Fruit fly (Drosophila melanogaster) whole organism, embryonic: Measurements from ENCODE around the gene CG17777.

Source experiments
- ATbp ChIP-seq: fragments of 200-800 bp; sonication (Bioruptor generic); optimal IDR thresholded peaks from 2 replicates; lab custom pipeline; 2017; ENCODE audit warnings: missing biosample characterization, mild to moderate bottlenecking, missing genetic modification characterization, missing genetic modification reagents
- B-H2 ChIP-seq: fragments of 200-800 bp; sonication (Bioruptor generic); optimal IDR thresholded peaks from 2 replicates; lab custom pipeline; 2018; ENCODE audit warnings: missing biosample characterization, mild to moderate bottlenecking, missing genetic modification characterization
- Blimp-1 ChIP-seq: fragments of 200-800 bp; sonication (Bioruptor generic); optimal IDR thresholded peaks from 3 replicates; lab custom pipeline; 2018; ENCODE audit warnings: missing biosample characterization, missing genetic modification characterization, mild to moderate bottlenecking, moderate library complexity, missing genetic modification reagents
- CG11093 ChIP-seq: fragments of 200-800 bp; sonication (Bioruptor generic); IDR thresholded peaks from 3 replicates; pipeline ENCODE4 v1.3.6; 2022; ENCODE audit warnings: missing biosample characterization, missing genetic modification characterization
- CG11247 ChIP-seq: fragments of 200-800 bp; sonication (Bioruptor generic); IDR thresholded peaks from 2 replicates; pipeline ENCODE4 v1.3.6; 2022; ENCODE audit warnings: missing biosample characterization, missing genetic modification characterization
- CG12104 ChIP-seq: fragments of 200-800 bp; sonication (Bioruptor generic); optimal IDR thresholded peaks from 3 replicates; lab custom pipeline; 2016; ENCODE audit warnings: missing biosample characterization, missing genetic modification characterization
- CG13296 ChIP-seq: fragments of 200-800 bp; sonication (Bioruptor generic); optimal IDR thresholded peaks from 3 replicates; lab custom pipeline; 2018; ENCODE audit warnings: missing biosample characterization, mild to moderate bottlenecking, missing genetic modification characterization
- CG13424 ChIP-seq: fragments of 200-800 bp; sonication (Bioruptor generic); optimal IDR thresholded peaks from 2 replicates; lab custom pipeline; 2019; ENCODE audit warnings: missing biosample characterization, mild to moderate bottlenecking, missing genetic modification characterization, moderate library complexity
- CG14860 ChIP-seq: fragments of 200-800 bp; sonication (Bioruptor generic); IDR thresholded peaks from 3 replicates; pipeline ENCODE4 v1.3.6; 2022; ENCODE audit warnings: missing biosample characterization, missing genetic modification characterization; ENCODE audit not compliant: partially characterized antibody
- CG18476 ChIP-seq: fragments of 200-800 bp; sonication (Bioruptor generic); optimal IDR thresholded peaks from 2 replicates; lab custom pipeline; 2016; ENCODE audit warnings: missing biosample characterization, mild to moderate bottlenecking, missing genetic modification characterization
- CG2116 ChIP-seq: fragments of 200-800 bp; sonication (Bioruptor generic); optimal IDR thresholded peaks from 3 replicates; lab custom pipeline; 2018; ENCODE audit warnings: missing biosample characterization, mild to moderate bottlenecking, missing genetic modification characterization
- CG2875 ChIP-seq: fragments of 200-800 bp; sonication (Bioruptor generic); optimal IDR thresholded peaks from 2 replicates; lab custom pipeline; 2017; ENCODE audit warnings: missing biosample characterization, mild to moderate bottlenecking, missing genetic modification characterization, missing genetic modification reagents
- CG31388 ChIP-seq: fragments of 200-800 bp; sonication (Bioruptor generic); optimal IDR thresholded peaks from 2 replicates; lab custom pipeline; 2016; ENCODE audit warnings: missing biosample characterization, missing genetic modification characterization
- CG3726 ChIP-seq: fragments of 200-800 bp; sonication (Bioruptor generic); IDR thresholded peaks from 3 replicates; pipeline ENCODE4, ENCODE4 v1.3.6; 2022; ENCODE audit warnings: missing biosample characterization, missing genetic modification characterization
- CG42726 ChIP-seq: fragments of 200-800 bp; sonication (Bioruptor generic); IDR thresholded peaks from 2 replicates; pipeline ENCODE4 v1.3.6; 2022; ENCODE audit warnings: missing biosample characterization, missing genetic modification characterization; ENCODE audit not compliant: partially characterized antibody
- CG6254 ChIP-seq: fragments of 200-800 bp; sonication (Bioruptor generic); optimal IDR thresholded peaks from 3 replicates; lab custom pipeline; 2017; ENCODE audit warnings: mild to moderate bottlenecking, missing biosample characterization, missing genetic modification reagents, missing genetic modification characterization
- CG7357 ChIP-seq: fragments of 200-800 bp; sonication (Bioruptor generic); IDR thresholded peaks from 3 replicates; pipeline ENCODE4 v1.3.6; 2022; ENCODE audit warnings: missing biosample characterization, missing genetic modification characterization
- CG7556 ChIP-seq: fragments of 200-800 bp; sonication (Bioruptor generic); optimal IDR thresholded peaks from 2 replicates; lab custom pipeline; 2017; ENCODE audit warnings: missing biosample characterization, mild to moderate bottlenecking, missing genetic modification characterization
- CG7786 ChIP-seq: fragments of 200-800 bp; sonication (Bioruptor generic); optimal IDR thresholded peaks from 2 replicates; lab custom pipeline; 2016; ENCODE audit warnings: missing biosample characterization, missing genetic modification characterization
- CG7963 ChIP-seq: fragments of 200-800 bp; sonication (Bioruptor generic); IDR thresholded peaks from 3 replicates; pipeline ENCODE4 v1.3.6; 2022; ENCODE audit warnings: missing biosample characterization, missing genetic modification characterization; ENCODE audit not compliant: partially characterized antibody
- CG9727 ChIP-seq: fragments of 200-800 bp; sonication (Bioruptor generic); optimal IDR thresholded peaks from 3 replicates; lab custom pipeline; 2017; ENCODE audit warnings: missing biosample characterization, mild to moderate bottlenecking, missing genetic modification characterization
- CG9817 ChIP-seq: fragments of 200-800 bp; sonication (Bioruptor generic); optimal IDR thresholded peaks from 2 replicates; lab custom pipeline; 2018; ENCODE audit warnings: missing biosample characterization, mild to moderate bottlenecking, missing genetic modification characterization, moderate library complexity
- D19A ChIP-seq: fragments of 200-800 bp; optimal IDR thresholded peaks from 3 replicates; lab custom pipeline; 2019; ENCODE audit warnings: missing biosample characterization, mild to moderate bottlenecking, missing genetic modification characterization, moderate library complexity
- HLH4C ChIP-seq: fragments of 200-800 bp; sonication (Bioruptor generic); IDR thresholded peaks from 3 replicates; pipeline ENCODE4 v1.3.6; 2022; ENCODE audit warnings: missing biosample characterization, missing genetic modification characterization; ENCODE audit not compliant: partially characterized antibody
- HLHmδ ChIP-seq: fragments of 200-800 bp; sonication (Bioruptor generic); optimal IDR thresholded peaks from 2 replicates; lab custom pipeline; 2018; ENCODE audit warnings: missing biosample characterization, mild to moderate bottlenecking, missing genetic modification characterization, moderate library complexity
- Hey ChIP-seq: fragments of 200-800 bp; sonication (Bioruptor generic); optimal IDR thresholded peaks from 3 replicates; lab custom pipeline; 2018; ENCODE audit warnings: missing biosample characterization, mild to moderate bottlenecking, missing genetic modification characterization
- MESR4 ChIP-seq: fragments of 200-800 bp; sonication (Bioruptor generic); optimal IDR thresholded peaks from 2 replicates; lab custom pipeline; 2018; ENCODE audit warnings: missing biosample characterization, mild to moderate bottlenecking, missing genetic modification characterization, moderate library complexity
- Mad ChIP-seq: fragments of 200-800 bp; sonication (Bioruptor generic); optimal IDR thresholded peaks from 2 replicates; lab custom pipeline; 2016; ENCODE audit warnings: missing biosample characterization, missing genetic modification characterization
- Meics ChIP-seq: fragments of 200-800 bp; sonication (Bioruptor generic); optimal IDR thresholded peaks from 2 replicates; lab custom pipeline; 2017; ENCODE audit warnings: missing biosample characterization, mild to moderate bottlenecking, missing genetic modification characterization
- NC2α ChIP-seq: fragments of 200-800 bp; sonication (Bioruptor generic); optimal IDR thresholded peaks from 2 replicates; lab custom pipeline; 2016; ENCODE audit warnings: missing biosample characterization, missing genetic modification characterization
- Oli ChIP-seq: fragments of 200-800 bp; sonication (Bioruptor generic); optimal IDR thresholded peaks from 2 replicates; lab custom pipeline; 2018; ENCODE audit warnings: missing biosample characterization, mild to moderate bottlenecking, missing genetic modification characterization, moderate library complexity
- Ptx1 ChIP-seq: fragments of 200-800 bp; sonication (Bioruptor generic); IDR thresholded peaks from 2 replicates; pipeline ENCODE4 v1.3.6; 2022; ENCODE audit warnings: missing biosample characterization, missing genetic modification characterization
- cad ChIP-seq: fragments of >200 bp; optimal IDR thresholded peaks from 2 replicates; lab custom pipeline; 2017; ENCODE audit warnings: missing biosample characterization, missing genetic modification characterization
- cg ChIP-seq: fragments of 200-800 bp; sonication (Bioruptor generic); optimal IDR thresholded peaks from 3 replicates; lab custom pipeline; 2019; ENCODE audit warnings: missing biosample characterization, mild to moderate bottlenecking, missing genetic modification characterization, moderate library complexity
- fd102C ChIP-seq: fragments of 200-800 bp; sonication (Bioruptor generic); optimal IDR thresholded peaks from 2 replicates; lab custom pipeline; 2018; ENCODE audit warnings: missing biosample characterization, mild to moderate bottlenecking, missing genetic modification characterization, moderate library complexity
- ftz-f1 ChIP-seq: fragments of 200-800 bp; sonication (Bioruptor generic); optimal IDR thresholded peaks from 2 replicates; lab custom pipeline; 2016; ENCODE audit warnings: missing biosample characterization, missing genetic modification characterization
- gfzf ChIP-seq: fragments of 200-800 bp; sonication (Bioruptor generic); optimal IDR thresholded peaks from 2 replicates; lab custom pipeline; 2016; ENCODE audit warnings: missing biosample characterization, mild to moderate bottlenecking, missing genetic modification characterization, moderate library complexity
- grau ChIP-seq: fragments of 200-800 bp; optimal IDR thresholded peaks from 3 replicates; lab custom pipeline; 2019; ENCODE audit warnings: missing biosample characterization, mild to moderate bottlenecking, missing genetic modification characterization, moderate library complexity
- hb ChIP-seq: fragments of 200-800 bp; sonication (Bioruptor generic); IDR thresholded peaks from 3 replicates; pipeline ENCODE4 v1.3.6; 2022; ENCODE audit warnings: missing biosample characterization, missing genetic modification characterization; ENCODE audit not compliant: partially characterized antibody
- hkb ChIP-seq, 2 experiments: fragments of 200-800 bp in 1 of 2; fragments of >200 bp in 1 of 2; sonication (Bioruptor generic) in 1 of 2; IDR thresholded peaks in 1 of 2; optimal IDR thresholded peaks in 1 of 2; 2 replicates each; pipeline versions ENCODE4 v1.3.6 to Lab custom; 2017 to 2022; ENCODE audit warnings: missing biosample characterization in 1 of 2, missing genetic modification characterization in 1 of 2
- lab ChIP-seq: fragments of 200-800 bp; sonication (Bioruptor generic); optimal IDR thresholded peaks from 3 replicates; lab custom pipeline; 2017; ENCODE audit warnings: missing biosample characterization, missing genetic modification characterization, mild to moderate bottlenecking, moderate library complexity, missing genetic modification reagents
- mam ChIP-seq: fragments of 200-800 bp; sonication (Bioruptor generic); optimal IDR thresholded peaks from 3 replicates; lab custom pipeline; 2016; ENCODE audit warnings: missing biosample characterization, missing genetic modification characterization
- org-1 ChIP-seq: fragments of 200-800 bp; sonication (Bioruptor generic); optimal IDR thresholded peaks from 2 replicates; lab custom pipeline; 2017; ENCODE audit warnings: missing biosample characterization, missing genetic modification characterization
- row ChIP-seq: fragments of 200-800 bp; sonication (Bioruptor generic); IDR thresholded peaks from 3 replicates; pipeline ENCODE4 v1.3.6; 2022; ENCODE audit warnings: missing biosample characterization, missing genetic modification characterization
- scrt ChIP-seq: fragments of 200-800 bp; sonication (Bioruptor generic); optimal IDR thresholded peaks from 2 replicates; lab custom pipeline; 2018; ENCODE audit warnings: missing biosample characterization, mild to moderate bottlenecking, missing genetic modification characterization, moderate library complexity
- slbo ChIP-seq: fragments of 200-800 bp; sonication (Bioruptor generic); IDR thresholded peaks from 2 replicates; pipeline ENCODE4 v1.3.6; 2022; ENCODE audit warnings: missing biosample characterization, missing genetic modification characterization
- sug ChIP-seq: fragments of 200-800 bp; optimal IDR thresholded peaks from 2 replicates; lab custom pipeline; 2019; ENCODE audit warnings: missing biosample characterization, mild to moderate bottlenecking, missing genetic modification characterization, moderate library complexity
- tap ChIP-seq: fragments of 200-800 bp; optimal IDR thresholded peaks from 3 replicates; lab custom pipeline; 2019; ENCODE audit warnings: missing biosample characterization, mild to moderate bottlenecking, missing genetic modification characterization, moderate library complexity
- trh ChIP-seq: fragments of 200-800 bp; sonication (Bioruptor generic); optimal IDR thresholded peaks from 2 replicates; lab custom pipeline; 2016; ENCODE audit warnings: missing biosample characterization, missing genetic modification characterization

Gene CG17777

DNA sequence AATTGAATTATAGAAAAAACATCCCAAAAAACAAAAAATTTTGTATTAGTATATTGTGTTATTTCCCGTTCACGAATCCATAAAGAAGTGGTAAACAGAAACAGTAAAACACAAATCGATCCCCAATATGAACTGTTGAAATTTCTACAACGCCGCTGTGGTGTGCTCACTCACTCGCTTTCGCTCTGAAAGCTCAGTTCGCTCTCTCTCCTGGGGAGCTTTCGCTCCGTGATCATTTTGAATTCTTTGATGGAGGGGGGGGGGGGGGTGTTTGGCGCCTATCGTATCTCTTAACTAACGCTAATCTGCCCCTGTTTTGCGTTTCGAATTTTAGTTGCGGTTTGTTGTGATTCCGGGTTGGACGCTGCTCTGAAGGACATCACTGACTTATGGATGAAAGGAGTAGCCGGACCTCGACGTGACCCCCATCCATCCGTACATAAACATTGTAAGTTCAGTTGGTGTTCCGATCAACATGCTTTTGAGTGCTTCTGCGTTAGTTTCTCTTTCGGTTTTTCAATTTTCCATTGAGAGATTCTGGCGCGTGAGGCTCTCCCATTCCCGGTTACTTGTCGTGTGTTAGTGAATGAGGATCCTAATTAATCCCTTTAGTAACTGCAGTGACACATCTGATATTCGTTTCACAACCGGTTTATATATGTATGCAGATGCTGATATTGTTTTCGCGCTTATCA lies 45.3 kb upstream of the CG17777 start, which contains the start of gene D2hgdh (continued):
- no peak for TF ChIP-seq gfzf (GFP tag; lab: Kevin White, UChicago)
- TF ChIP-seq CG2875 (GFP tag; lab: Kevin White, UChicago) = no peak
- TF ChIP-seq B-H2 = no peak
- TF ChIP-seq lab (GFP tag; lab: Kevin White, UChicago) = peak; percentile 38
- no peak for TF ChIP-seq CG2116 (GFP tag; lab: Kevin White, UChicago)
- no peak for TF ChIP-seq scrt
- TF ChIP-seq hkb (optimal IDR thresholded peaks at IDR 0.05; lab: Kevin White, UChicago) = no peak
- TF ChIP-seq hkb (GFP tag; IDR thresholded peaks at IDR 0.05; lab: Robert Waterston, UW) = no peak
- TF ChIP-seq slbo (GFP tag; lab: Robert Waterston, UW) = peak; percentile 49
- TF ChIP-seq HLHmδ (GFP tag; lab: Kevin White, UChicago) = no peak
- no peak for TF ChIP-seq cg (GFP tag; lab: Kevin White, UChicago)
- TF ChIP-seq CG11247 (GFP tag; lab: Robert Waterston, UW) = no peak
- TF ChIP-seq hb = no peak
- TF ChIP-seq CG12104 = no peak
- TF ChIP-seq trh = no peak
- no peak for TF ChIP-seq fd102C (GFP tag; lab: Kevin White, UChicago)
- no peak for TF ChIP-seq tap
- no peak for TF ChIP-seq org-1 (GFP tag; lab: Kevin White, UChicago)
- no peak for TF ChIP-seq cad (GFP tag; lab: Kevin White, UChicago)
- no peak for TF ChIP-seq Hey (tag; lab: Kevin White, UChicago)
- no peak for TF ChIP-seq CG7963
- TF ChIP-seq CG13424 (tag; lab: Kevin White, UChicago) = no peak
- 0 out of 2 replicates have a peak, but pooled peaks have one; percentile 10 for TF ChIP-seq Ptx1 (GFP tag; lab: Robert Waterston, UW)
- TF ChIP-seq CG6254 (GFP tag; lab: Kevin White, UChicago) = no peak
- peak; percentile 2 for TF ChIP-seq CG13296 (GFP tag; lab: Kevin White, UChicago)
- no peak for TF ChIP-seq Blimp-1 (GFP tag; lab: Kevin White, UChicago)
- no peak for TF ChIP-seq sug (tag; lab: Kevin White, UChicago)
- no peak for TF ChIP-seq ftz-f1 (GFP tag; lab: Kevin White, UChicago)
- TF ChIP-seq HLH4C = no peak
- no peak for TF ChIP-seq mam (GFP tag; lab: Kevin White, UChicago)
- no peak for TF ChIP-seq CG18476 (GFP tag; lab: Kevin White, UChicago)
- TF ChIP-seq row (GFP tag; lab: Robert Waterston, UW) = peak; percentile 21; the same call in 1 of the 3 replicates
- no peak for TF ChIP-seq CG3726 (GFP tag; lab: Robert Waterston, UW)
- peak; percentile 37 for TF ChIP-seq grau (tag; lab: Kevin White, UChicago)
- TF ChIP-seq ATbp (GFP tag; lab: Kevin White, UChicago) = no peak
- peak; percentile 8 for TF ChIP-seq Meics (GFP tag; lab: Kevin White, UChicago)
- TF ChIP-seq Oli (tag; lab: Kevin White, UChicago) = no peak
- TF ChIP-seq Mad (GFP tag; lab: Kevin White, UChicago) = no peak
- TF ChIP-seq CG11093 (GFP tag; lab: Robert Waterston, UW) = no peak
- TF ChIP-seq MESR4 (GFP tag; lab: Kevin White, UChicago) = no peak
- TF ChIP-seq CG14860 (GFP tag; lab: Robert Waterston, UW) = no peak
- no peak for TF ChIP-seq CG9817
- TF ChIP-seq CG7786 (GFP tag; lab: Kevin White, UChicago) = no peak
- no peak for TF ChIP-seq CG31388 (GFP tag; lab: Kevin White, UChicago)
- no peak for TF ChIP-seq NC2α (GFP tag; lab: Kevin White, UChicago)
- no peak for TF ChIP-seq CG9727 (GFP tag; lab: Kevin White, UChicago)
- no peak for TF ChIP-seq CG7357 (GFP tag; lab: Robert Waterston, UW)
- no peak for TF ChIP-seq CG42726 (GFP tag; lab: Robert Waterston, UW)
- TF ChIP-seq CG7556 (GFP tag; lab: Kevin White, UChicago) = no peak
- no peak for TF ChIP-seq D19A (tag; lab: Kevin White, UChicago)
